Worm (Caenorhabditis elegans): Measurements from ENCODE around the gene egl-2.

ce11 chrV:1305846-1306245, 6.7 kb upstream of the egl-2 start:
- TF ChIP-seq ceh-13 (GFP tag; optimal IDR thresholded peaks at IDR 0.05), result no peak
- TF ChIP-seq hmg-4 (GFP tag; optimal IDR thresholded peaks at IDR 0.05), result no peak
- TF ChIP-seq flt-1 (GFP tag; IDR thresholded peaks at IDR 0.05), result no peak

Measured in whole organism, early embryonic.